Worm (Caenorhabditis elegans) whole organism, late embryonic: ENCODE data around the gene srj-38.

Experiments used
- ceh-48 ChIP-seq: sonication (generic microtip); optimal IDR thresholded peaks from 2 replicates; lab custom pipeline; 2016; ENCODE audit warnings: missing genetic modification characterization, inconsistent platforms, missing compliant biosample characterization
- che-1 ChIP-seq: sonication (generic microtip); optimal IDR thresholded peaks from 2 replicates; lab custom pipeline; 2016; ENCODE audit warnings: mild to moderate bottlenecking, missing genetic modification characterization, missing compliant biosample characterization
- dmd-4 ChIP-seq: sonication (generic microtip); optimal IDR thresholded peaks from 2 replicates; lab custom pipeline; 2016; ENCODE audit warnings: borderline replicate concordance, missing genetic modification characterization, missing compliant biosample characterization
- elt-2 ChIP-seq: sonication (generic microtip); optimal IDR thresholded peaks from 2 replicates; lab custom pipeline; 2016; ENCODE audit warnings: missing genetic modification reagents, missing genetic modification characterization, missing compliant biosample characterization
- hlh-13 ChIP-seq: fragments of 200-800 bp; sonication (Bioruptor generic); optimal IDR thresholded peaks from 2 replicates; lab custom pipeline; 2018; ENCODE audit warnings: mild to moderate bottlenecking, missing genetic modification characterization, missing compliant biosample characterization
- nhr-11 ChIP-seq: fragments of 150-350 bp; optimal IDR thresholded peaks from 2 replicates; lab custom pipeline; 2014; ENCODE audit warnings: missing biosample characterization, missing genetic modification characterization
- sox-4 ChIP-seq: sonication (generic microtip); optimal IDR thresholded peaks from 2 replicates; lab custom pipeline; 2017; ENCODE audit warnings: mild to moderate bottlenecking, missing genetic modification characterization, inconsistent platforms, missing compliant biosample characterization

- TF ChIP-seq dmd-4 (tag; lab: Kevin White, UChicago) = no peak
- TF ChIP-seq sox-4 (tag; lab: Kevin White, UChicago) = no peak
- TF ChIP-seq che-1 = no peak
- TF ChIP-seq nhr-11 (tag; lab: Kevin White, UChicago) = no peak
- no peak for TF ChIP-seq hlh-13 (GFP tag; lab: Kevin White, UChicago)
- TF ChIP-seq ceh-48 (tag; lab: Kevin White, UChicago) = no peak
- TF ChIP-seq elt-2 (tag; lab: Kevin White, UChicago) = no peak
These were observed 5.1 kb downstream of the srj-38 start, which contains the start of gene srg-53 for ce11 chrV:879171-879570.
